Fruit fly (Drosophila melanogaster) whole organism, embryonic: Measurements from ENCODE around the gene CG32700.

ENCODE experiments used
- CG31224 ChIP-seq: fragments of 200-800 bp; sonication (Bioruptor generic); IDR thresholded peaks from 2 replicates; pipeline ENCODE4 v1.3.6; 2022; ENCODE audit warnings: missing biosample characterization, missing genetic modification characterization
- cas ChIP-seq: fragments of 200-800 bp; sonication (Bioruptor generic); IDR thresholded peaks from 2 replicates; pipeline ENCODE4 v1.3.6; 2022; ENCODE audit warnings: missing biosample characterization, missing genetic modification characterization
- danr ChIP-seq: fragments of 200-800 bp; sonication (Bioruptor generic); IDR thresholded peaks from 2 replicates; pipeline ENCODE4 v1.3.6; 2022; ENCODE audit warnings: missing biosample characterization, missing genetic modification characterization
- gcm ChIP-seq: fragments of 200-800 bp; sonication (Bioruptor generic); optimal IDR thresholded peaks from 2 replicates; lab custom pipeline; 2019; ENCODE audit warnings: missing biosample characterization, mild to moderate bottlenecking, missing genetic modification characterization, moderate library complexity
- lola ChIP-seq, 3 experiments: fragments of >200 bp in 2 of 3; fragments of 200-800 bp in 1 of 3; sonication (Bioruptor generic) in 1 of 3; optimal IDR thresholded peaks; 2 replicates each; lab custom pipeline; 2017 to 2019; ENCODE audit warnings: missing biosample characterization in 3 of 3, missing genetic modification characterization in 3 of 3, mild to moderate bottlenecking in 1 of 3, moderate library complexity in 1 of 3
- pfk ChIP-seq: fragments of 200-800 bp; sonication (Bioruptor generic); optimal IDR thresholded peaks from 2 replicates; lab custom pipeline; 2018; ENCODE audit warnings: missing biosample characterization, mild to moderate bottlenecking, missing genetic modification characterization, moderate library complexity
- wor ChIP-seq: fragments of 200-800 bp; sonication (Bioruptor generic); IDR thresholded peaks from 2 replicates; pipeline ENCODE4 v1.3.6; 2022; ENCODE audit warnings: missing biosample characterization, missing genetic modification characterization

- peak in 2 of 3 experiments; percentile 27 to 36 for TF ChIP-seq lola (GFP tag; optimal IDR thresholded peaks at IDR 0.05; lab: Kevin White, UChicago)
- peak; percentile 66 for TF ChIP-seq danr (GFP tag; lab: Robert Waterston, UW)
- TF ChIP-seq cas (GFP tag; lab: Robert Waterston, UW) = peak; percentile 22; the same call in 1 of the 2 replicates
- TF ChIP-seq CG31224 (GFP tag; lab: Robert Waterston, UW) = peak; percentile 52
- TF ChIP-seq wor (GFP tag; lab: Robert Waterston, UW) = no peak; the same call in 1 of the 2 replicates
- peak; percentile 8 for TF ChIP-seq pfk (GFP tag; lab: Kevin White, UChicago)
- TF ChIP-seq gcm (GFP tag; lab: Kevin White, UChicago) = no peak
These were observed 29.4 kb upstream of the CG32700 start, which contains the start of gene LPCAT for dm6 chrX:9579918-9580521.
